Worm (Caenorhabditis elegans): Measurements from ENCODE around the gene Y17G9B.11.

Gene Y17G9B.11

ce11 chrIV:4758659-4759058 is 2.3 kb downstream of the Y17G9B.11 start, which contains the start of gene Y17G9B.8:
Gene Y17G9B.8 (minus strand): TSS chrIV:4758840.
- no peak for TF ChIP-seq rnt-1 (tag; optimal IDR thresholded peaks at IDR 0.05)
- no peak for TF ChIP-seq C38D4.7 (GFP tag; optimal IDR thresholded peaks at IDR 0.05)
- no peak for TF ChIP-seq elt-4 (tag; optimal IDR thresholded peaks at IDR 0.05)
- TF ChIP-seq elt-2 (tag; optimal IDR thresholded peaks at IDR 0.05) = no peak
- TF ChIP-seq zip-5 (tag; optimal IDR thresholded peaks at IDR 0.05) = no peak
- no peak for TF ChIP-seq sdc-2 (tag; optimal IDR thresholded peaks at IDR 0.05)
- no peak for TF ChIP-seq ceh-31 (tag; optimal IDR thresholded peaks at IDR 0.05)
- TF ChIP-seq dve-1 (tag; optimal IDR thresholded peaks at IDR 0.05) = no peak
- no peak for TF ChIP-seq ceh-6 (GFP tag; optimal IDR thresholded peaks at IDR 0.05)
- TF ChIP-seq F13H6.1 (tag; optimal IDR thresholded peaks at IDR 0.05) = no peak
- no peak for TF ChIP-seq ref-2 (tag; optimal IDR thresholded peaks at IDR 0.05)
- TF ChIP-seq ceh-24 (tag; optimal IDR thresholded peaks at IDR 0.05) = no peak
- TF ChIP-seq sox-4 (tag; optimal IDR thresholded peaks at IDR 0.05) = no peak
- no peak for TF ChIP-seq odd-2 (tag; optimal IDR thresholded peaks at IDR 0.05)
- no peak for TF ChIP-seq ceh-48 (tag; optimal IDR thresholded peaks at IDR 0.05)
- TF ChIP-seq pag-3 (tag; optimal IDR thresholded peaks at IDR 0.05; ENCODE audit: borderline replicate concordance) = no peak
- no peak for TF ChIP-seq ceh-30 (tag; optimal IDR thresholded peaks at IDR 0.05)
- no peak for TF ChIP-seq unc-55 (GFP tag; optimal IDR thresholded peaks at IDR 0.05)
- no peak for TF ChIP-seq ceh-18 (tag; optimal IDR thresholded peaks at IDR 0.05)

- TF ChIP-seq elt-2 (tag; optimal IDR thresholded peaks at IDR 0.05) (no peak), hlh-15 (tag; optimal IDR thresholded peaks at IDR 0.05) (no peak), dmd-4 (tag; optimal IDR thresholded peaks at IDR 0.05; ENCODE audit: borderline replicate concordance) (no peak), ceh-24 (tag; optimal IDR thresholded peaks at IDR 0.05) (no peak)
Observed at ce11 chrIV:4760378-4761084, 4.1 kb downstream of the Y17G9B.11 start, which contains the start of the genes memi-1 and cyp-31A3. Gene memi-1 (minus strand): TSS chrIV:4760428. Gene cyp-31A3 (plus strand): TSS chrIV:4761049.

- TF ChIP-seq gmeb-2 (tag; optimal IDR thresholded peaks at IDR 0.05) = no peak
- TF ChIP-seq pha-4 (tag; optimal IDR thresholded peaks at IDR 0.05) = no peak
- TF ChIP-seq elt-4 (tag; optimal IDR thresholded peaks at IDR 0.05) = no peak
- TF ChIP-seq ref-2 (tag; optimal IDR thresholded peaks at IDR 0.05) = no peak
- TF ChIP-seq ceh-48 (tag; optimal IDR thresholded peaks at IDR 0.05) = no peak
- TF ChIP-seq unc-86 (tag; optimal IDR thresholded peaks at IDR 0.05) = no peak
- no peak for TF ChIP-seq mec-3 (tag; optimal IDR thresholded peaks at IDR 0.05; ENCODE audit: borderline replicate concordance)
Observed at ce11 chrIV:4763844-4764243, 7.4 kb downstream of the Y17G9B.11 start, which contains the start of gene Y17G9B.2. Gene Y17G9B.2 (plus strand): TSS chrIV:4764144.

- TF ChIP-seq odd-2 (tag; optimal IDR thresholded peaks at IDR 0.05) (no peak), sox-4 (tag; optimal IDR thresholded peaks at IDR 0.05) (no peak), ceh-18 (tag; optimal IDR thresholded peaks at IDR 0.05) (no peak), dve-1 (tag; optimal IDR thresholded peaks at IDR 0.05) (no peak), ttx-3 (tag; optimal IDR thresholded peaks at IDR 0.05) (no peak), eyg-1 (tag; optimal IDR thresholded peaks at IDR 0.05) (no peak), ceh-14 (tag; optimal IDR thresholded peaks at IDR 0.05) (no peak), che-1 (tag; optimal IDR thresholded peaks at IDR 0.05) (no peak), ceh-6 (GFP tag; optimal IDR thresholded peaks at IDR 0.05) (no peak), ceh-45 (GFP tag; IDR thresholded peaks at IDR 0.05) (no peak), lin-11 (tag; optimal IDR thresholded peaks at IDR 0.05) (no peak), hlh-8 (tag; optimal IDR thresholded peaks at IDR 0.05) (no peak), npax-4 (tag; optimal IDR thresholded peaks at IDR 0.05) (no peak), C38D4.7 (GFP tag; optimal IDR thresholded peaks at IDR 0.05) (no peak), pqm-1 (tag; optimal IDR thresholded peaks at IDR 0.05) (no peak)
Observed at ce11 chrIV:4764422-4764821, 8.0 kb downstream of the Y17G9B.11 start, which contains the start of gene npp-26. Gene npp-26 (plus strand): TSS chrIV:4764722.

Data from whole organism, late embryonic.